Worm (Caenorhabditis elegans): ENCODE measurements around the gene glo-3.

DNA sequence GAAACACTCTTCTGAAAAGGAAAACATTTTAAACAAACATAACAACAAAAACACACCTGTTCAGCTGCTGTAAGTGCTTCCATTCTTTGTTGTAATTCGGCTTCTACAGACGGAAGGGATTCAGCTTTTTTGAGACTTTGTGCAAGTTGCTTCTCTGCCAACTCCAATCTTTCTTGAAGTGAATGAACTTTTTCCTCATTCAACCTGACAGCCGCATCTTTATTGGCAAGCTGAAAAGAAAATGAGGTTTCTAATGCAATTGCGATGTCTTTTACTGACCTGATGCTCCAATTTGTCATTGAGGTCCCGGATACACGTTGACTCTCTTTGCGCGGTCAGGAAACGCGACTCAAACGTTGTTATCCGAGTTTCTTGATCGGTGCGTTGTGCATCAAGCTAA, 19.5 kb downstream of the glo-3 start:
- TF ChIP-seq attf-3 (GFP tag; conservative IDR thresholded peaks at IDR 0.05) = no peak
- TF ChIP-seq ama-1 (optimal IDR thresholded peaks at IDR 0.05) = no peak
- TF ChIP-seq ama-1 (GFP tag; optimal IDR thresholded peaks at IDR 0.05) = no peak
